Fruit fly (Drosophila melanogaster): Measurements from ENCODE around the gene Torsin.
A peak's percentile ranks its signal among the peaks of the same experiment; 100 is the strongest.

Gene Torsin

dm6 chrX:4669438-4669837, 19.6 kb upstream of the Torsin start:
- TF ChIP-seq Sox102F (GFP tag; optimal IDR thresholded peaks at IDR 0.05) (no peak), eg (GFP tag; IDR thresholded peaks at IDR 0.05) (0 out of 3 replicates have a peak, but pooled peaks have one; percentile 38), Ets21C (GFP tag; optimal IDR thresholded peaks at IDR 0.05) (no peak), CG6163 (GFP tag; IDR thresholded peaks at IDR 0.05) (no peak), Eip75B (GFP tag; optimal IDR thresholded peaks at IDR 0.05) (no peak), Hr4 (GFP tag; optimal IDR thresholded peaks at IDR 0.05) (no peak), Hr38 (GFP tag; optimal IDR thresholded peaks at IDR 0.05) (no peak), CG11294 (GFP tag; IDR thresholded peaks at IDR 0.05) (no peak), CG6808 (GFP tag; optimal IDR thresholded peaks at IDR 0.05) (no peak), net (GFP tag; optimal IDR thresholded peaks at IDR 0.05) (no peak), achi (GFP tag; optimal IDR thresholded peaks at IDR 0.05) (no peak), CG8632 (GFP tag; optimal IDR thresholded peaks at IDR 0.05) (no peak), CG3919 (GFP tag; optimal IDR thresholded peaks at IDR 0.05) (no peak), CG34406 (GFP tag; optimal IDR thresholded peaks at IDR 0.05) (no peak), CG1621 (tag; optimal IDR thresholded peaks at IDR 0.05) (no peak), CG10669 (GFP tag; optimal IDR thresholded peaks at IDR 0.05) (no peak), CG15336 (GFP tag; IDR thresholded peaks at IDR 0.05) (0 out of 2 replicates have a peak, but pooled peaks have one; percentile 36), pdm3 (GFP tag; optimal IDR thresholded peaks at IDR 0.05) (no peak), topi (GFP tag; optimal IDR thresholded peaks at IDR 0.05) (no peak), fkh (GFP tag; optimal IDR thresholded peaks at IDR 0.05) (peak; percentile 1), OdsH (GFP tag; optimal IDR thresholded peaks at IDR 0.05) (no peak), CG8119 (GFP tag; IDR thresholded peaks at IDR 0.05) (peak; percentile 41; the same call in 1 of the 3 replicates), acj6 (GFP tag; optimal IDR thresholded peaks at IDR 0.05) (no peak), CG3032 (tag; optimal IDR thresholded peaks at IDR 0.05) (no peak), CG8319 (GFP tag; optimal IDR thresholded peaks at IDR 0.05) (no peak), CG32006 (GFP tag; optimal IDR thresholded peaks at IDR 0.05) (peak; percentile 10), Blimp-1 (GFP tag; optimal IDR thresholded peaks at IDR 0.05) (no peak), vri (GFP tag; optimal IDR thresholded peaks at IDR 0.05) (no peak), esn (GFP tag; optimal IDR thresholded peaks at IDR 0.05) (no peak), Eip78C (GFP tag) (no peak), dsx (GFP tag; optimal IDR thresholded peaks at IDR 0.05; ENCODE audit: poor library complexity, severe bottlenecking) (no peak)

dm6 chrX:4666650-4667360, 17.0 kb upstream of the Torsin start, which contains the start of gene CG3009:
Gene CG3009, minus strand, starts transcription at chrX:4666700.
- TF ChIP-seq CG11902 (GFP tag; optimal IDR thresholded peaks at IDR 0.05), result peak; percentile 97
- peak; percentile 95 for TF ChIP-seq CG6276 (GFP tag; optimal IDR thresholded peaks at IDR 0.05)
- peak; percentile 92 to 97 for TF ChIP-seq ss (GFP tag; optimal IDR thresholded peaks at IDR 0.05)
- TF ChIP-seq eg (GFP tag; IDR thresholded peaks at IDR 0.05), result peak; percentile 98
- TF ChIP-seq salr (GFP tag; optimal IDR thresholded peaks at IDR 0.05), result peak; percentile 90 to 94
- TF ChIP-seq CG8632 (GFP tag; optimal IDR thresholded peaks at IDR 0.05), result peak; percentile 97
- TF ChIP-seq CG11294 (GFP tag; IDR thresholded peaks at IDR 0.05), result peak; percentile 93
- peak; percentile 98 for TF ChIP-seq CG15336 (GFP tag; IDR thresholded peaks at IDR 0.05)
- peak; percentile 99 for TF ChIP-seq svp (GFP tag)
- peak; percentile 97 for TF ChIP-seq CG34406 (GFP tag; optimal IDR thresholded peaks at IDR 0.05)
- peak; percentile 98 for TF ChIP-seq net (GFP tag; optimal IDR thresholded peaks at IDR 0.05)
- peak; percentile 79 for TF ChIP-seq Eip93F (GFP tag; optimal IDR thresholded peaks at IDR 0.05)
- TF ChIP-seq pdm3 (GFP tag; optimal IDR thresholded peaks at IDR 0.05), result peak; percentile 98
- TF ChIP-seq CG6808 (GFP tag; optimal IDR thresholded peaks at IDR 0.05), result peak; percentile 95
- peak; percentile 99 for TF ChIP-seq esn (GFP tag; optimal IDR thresholded peaks at IDR 0.05)
- TF ChIP-seq CG3032 (tag; optimal IDR thresholded peaks at IDR 0.05), result peak; percentile 94
- TF ChIP-seq Sox102F (GFP tag; optimal IDR thresholded peaks at IDR 0.05), result peak; percentile 98
- TF ChIP-seq fd59A (GFP tag; optimal IDR thresholded peaks at IDR 0.05), result peak; percentile 95
- peak; percentile 97 for TF ChIP-seq achi (GFP tag; optimal IDR thresholded peaks at IDR 0.05)
- peak; percentile 95 for TF ChIP-seq fd85E (GFP tag; optimal IDR thresholded peaks at IDR 0.05)
- peak; percentile 96 for TF ChIP-seq CG1621 (tag; optimal IDR thresholded peaks at IDR 0.05)
- peak; percentile 98 for TF ChIP-seq Smox (GFP tag; optimal IDR thresholded peaks at IDR 0.05)
- peak; percentile 96 for TF ChIP-seq CG10669 (GFP tag; optimal IDR thresholded peaks at IDR 0.05)
- peak; percentile 97 for TF ChIP-seq CG10631 (GFP tag; optimal IDR thresholded peaks at IDR 0.05)
- TF ChIP-seq CG8319 (GFP tag; optimal IDR thresholded peaks at IDR 0.05), result peak; percentile 97
- TF ChIP-seq spab (GFP tag; optimal IDR thresholded peaks at IDR 0.05), result peak; percentile 95
- peak; percentile 98 for TF ChIP-seq CG3919 (GFP tag; optimal IDR thresholded peaks at IDR 0.05)
- peak; percentile 95 for TF ChIP-seq CG16779 (tag; optimal IDR thresholded peaks at IDR 0.05)
- TF ChIP-seq fkh (GFP tag; optimal IDR thresholded peaks at IDR 0.05), result peak; percentile 80
- TF ChIP-seq Blimp-1 (GFP tag; optimal IDR thresholded peaks at IDR 0.05), result peak; percentile 89
- TF ChIP-seq lz (GFP tag; optimal IDR thresholded peaks at IDR 0.05), result peak; percentile 98
- TF ChIP-seq Met (GFP tag; optimal IDR thresholded peaks at IDR 0.05), result peak; percentile 98
- peak; percentile 96 for TF ChIP-seq Gug (GFP tag; IDR thresholded peaks at IDR 0.05)
- TF ChIP-seq dsx (GFP tag; optimal IDR thresholded peaks at IDR 0.05; ENCODE audit: poor library complexity, severe bottlenecking), result peak; percentile 93

Measured in whole organism, prepupa.